Worm (Caenorhabditis elegans) whole organism, young adult: ENCODE data around the gene lin-48.

ENCODE experiments used
- F57A8.1 ChIP-seq: fragments of 200-800 bp; sonication (Bioruptor generic); optimal IDR thresholded peaks from 2 replicates; lab custom pipeline; 2018; ENCODE audit warnings: mild to moderate bottlenecking, missing genetic modification characterization, moderate library complexity, missing compliant biosample characterization
- atf-7 ChIP-seq: sonication (generic microtip); optimal IDR thresholded peaks from 2 replicates; lab custom pipeline; 2017; ENCODE audit warnings: mild to moderate bottlenecking, missing genetic modification characterization, missing compliant biosample characterization
- lag-1 ChIP-seq: fragments of 200-800 bp; sonication (Bioruptor generic); IDR thresholded peaks from 2 replicates; pipeline ENCODE4 v1.3.6; 2022; ENCODE audit warnings: missing genetic modification reagents, missing genetic modification characterization, missing compliant biosample characterization
- madf-10 ChIP-seq: sonication (generic microtip); optimal IDR thresholded peaks from 2 replicates; lab custom pipeline; 2016; ENCODE audit warnings: mild to moderate bottlenecking, missing genetic modification characterization, missing compliant biosample characterization
- madf-3 ChIP-seq: fragments of 200-800 bp; sonication (Bioruptor generic); IDR thresholded peaks from 2 replicates; pipeline ENCODE4 v1.3.6; 2022; ENCODE audit warnings: missing genetic modification reagents, missing genetic modification characterization, missing compliant biosample characterization
- sea-2 ChIP-seq: fragments of 200-800 bp; sonication (Bioruptor generic); IDR thresholded peaks from 2 replicates; pipeline ENCODE4 v1.3.6; 2022; ENCODE audit warnings: missing genetic modification characterization, missing compliant biosample characterization
- snpc-1.3 ChIP-seq: sonication (generic microtip); optimal IDR thresholded peaks from 2 replicates; lab custom pipeline; 2017; ENCODE audit warnings: missing genetic modification characterization, mild to moderate bottlenecking, missing compliant biosample characterization, antibody characterized with exemption, moderate library complexity, missing genotype, missing genetic modification reagents; ENCODE audit not compliant: insufficient read depth
- snpc-3.4 ChIP-seq: sonication (generic microtip); optimal IDR thresholded peaks from 2 replicates; lab custom pipeline; 2017; ENCODE audit warnings: missing genetic modification characterization, mild to moderate bottlenecking, missing compliant biosample characterization, antibody characterized with exemption, moderate library complexity, missing genotype, missing genetic modification reagents
- tlf-1 ChIP-seq: fragments of 200-800 bp; sonication (Bioruptor generic); optimal IDR thresholded peaks from 2 replicates; lab custom pipeline; 2018; ENCODE audit warnings: mild to moderate bottlenecking, missing genetic modification characterization, missing compliant biosample characterization
- ztf-3 ChIP-seq: fragments of 200-800 bp; sonication (Bioruptor generic); optimal IDR thresholded peaks from 2 replicates; lab custom pipeline; 2018; ENCODE audit warnings: mild to moderate bottlenecking, missing genetic modification characterization, missing compliant biosample characterization

DNA sequence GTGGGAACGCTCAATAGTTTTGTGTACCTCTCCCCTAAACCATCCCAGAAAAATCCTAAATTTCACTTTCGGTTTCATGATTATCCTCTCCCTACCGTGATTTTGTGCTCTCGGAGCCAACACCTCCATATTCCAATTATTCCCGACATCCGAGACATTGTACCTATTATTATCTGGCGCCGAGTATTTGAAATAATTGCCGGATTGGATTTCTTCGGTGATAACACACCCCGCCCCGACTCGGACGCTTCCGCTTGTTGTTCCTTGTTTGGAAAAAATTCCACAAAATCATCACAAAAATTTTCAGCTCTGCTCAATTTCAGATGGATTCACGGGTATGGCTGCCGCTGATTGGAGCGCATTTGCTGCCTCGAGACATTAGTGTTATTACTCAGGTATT lies at the start of gene lin-48:
- TF ChIP-seq F57A8.1 (GFP tag; lab: Kevin White, UChicago), result no peak
- TF ChIP-seq lag-1 (GFP tag; lab: Robert Waterston, UW), result no peak
- TF ChIP-seq madf-10 (tag; lab: Kevin White, UChicago), result no peak
- no peak for TF ChIP-seq snpc-3.4 (tag; lab: Kevin White, UChicago)
- TF ChIP-seq madf-3 (GFP tag; lab: Robert Waterston, UW), result no peak
- no peak for TF ChIP-seq atf-7 (tag; lab: Kevin White, UChicago)
- no peak for TF ChIP-seq ztf-3 (GFP tag; lab: Kevin White, UChicago)
- TF ChIP-seq tlf-1 (GFP tag; lab: Kevin White, UChicago), result no peak
- no peak for TF ChIP-seq snpc-1.3 (tag; lab: Kevin White, UChicago)
- TF ChIP-seq sea-2, result no peak
